Worm (Caenorhabditis elegans) whole organism, late embryonic: ENCODE data around the gene glb-11.

ENCODE experiments used
- C08G9.2 ChIP-seq: sonication (generic microtip); optimal IDR thresholded peaks from 2 replicates; lab custom pipeline; 2016; ENCODE audit warnings: mild to moderate bottlenecking, missing genetic modification characterization, moderate library complexity, missing compliant biosample characterization
- C38D4.7 ChIP-seq: fragments of 200-800 bp; sonication (Bioruptor generic); optimal IDR thresholded peaks from 2 replicates; lab custom pipeline; 2018; ENCODE audit warnings: mild to moderate bottlenecking, missing genetic modification characterization, moderate library complexity, missing compliant biosample characterization
- K09A11.1 ChIP-seq: sonication (generic microtip); optimal IDR thresholded peaks from 2 replicates; lab custom pipeline; 2017; ENCODE audit warnings: antibody characterized with exemption, mild to moderate bottlenecking, missing genetic modification characterization, missing compliant biosample characterization; ENCODE audit not compliant: insufficient read depth
- Y22D7AL.16 ChIP-seq: sonication (generic microtip); optimal IDR thresholded peaks from 2 replicates; lab custom pipeline; 2016; ENCODE audit warnings: missing genetic modification characterization, missing compliant biosample characterization
- ama-1 ChIP-seq: fragments of 150-350 bp; optimal IDR thresholded peaks from 2 replicates; lab custom pipeline; 2014
- ceh-14 ChIP-seq: sonication (generic microtip); optimal IDR thresholded peaks from 2 replicates; lab custom pipeline; 2016; ENCODE audit warnings: missing genotype, missing genetic modification characterization, missing compliant biosample characterization
- ceh-18 ChIP-seq: sonication (generic microtip); optimal IDR thresholded peaks from 2 replicates; lab custom pipeline; 2016; ENCODE audit warnings: missing genetic modification characterization, missing compliant biosample characterization
- ceh-2 ChIP-seq: sonication (generic microtip); optimal IDR thresholded peaks from 2 replicates; lab custom pipeline; 2016; ENCODE audit warnings: missing genotype, missing genetic modification characterization, missing compliant biosample characterization
- ceh-22 ChIP-seq: sonication (generic microtip); optimal IDR thresholded peaks from 2 replicates; lab custom pipeline; 2017; ENCODE audit warnings: missing biosample characterization, missing genetic modification characterization
- ceh-30 ChIP-seq: fragments of 150-350 bp; optimal IDR thresholded peaks from 2 replicates; lab custom pipeline; 2014; ENCODE audit warnings: missing biosample characterization, missing genetic modification characterization
- ceh-31 ChIP-seq: sonication (generic microtip); optimal IDR thresholded peaks from 2 replicates; lab custom pipeline; 2016; ENCODE audit warnings: missing genetic modification characterization, missing compliant biosample characterization
- ceh-48 ChIP-seq: sonication (generic microtip); optimal IDR thresholded peaks from 2 replicates; lab custom pipeline; 2016; ENCODE audit warnings: missing genetic modification characterization, inconsistent platforms, missing compliant biosample characterization
- ceh-6 ChIP-seq: fragments of 200-800 bp; sonication (Bioruptor generic); optimal IDR thresholded peaks from 2 replicates; lab custom pipeline; 2018; ENCODE audit warnings: mild to moderate bottlenecking, missing genetic modification characterization, missing compliant biosample characterization
- dve-1 ChIP-seq: sonication (generic microtip); optimal IDR thresholded peaks from 2 replicates; lab custom pipeline; 2017; ENCODE audit warnings: antibody characterized with exemption, mild to moderate bottlenecking, missing genetic modification characterization, missing compliant biosample characterization
- elt-2 ChIP-seq: sonication (generic microtip); optimal IDR thresholded peaks from 2 replicates; lab custom pipeline; 2016; ENCODE audit warnings: missing genetic modification reagents, missing genetic modification characterization, missing compliant biosample characterization
- ets-4 ChIP-seq: sonication (generic microtip); optimal IDR thresholded peaks from 2 replicates; lab custom pipeline; 2016; ENCODE audit warnings: missing genetic modification characterization, missing compliant biosample characterization
- fax-1 ChIP-seq: sonication (generic microtip); optimal IDR thresholded peaks from 2 replicates; lab custom pipeline; 2016; ENCODE audit warnings: missing genotype, missing genetic modification characterization, missing compliant biosample characterization
- fkh-6 ChIP-seq: sonication (generic microtip); optimal IDR thresholded peaks from 2 replicates; lab custom pipeline; 2016; ENCODE audit warnings: missing genetic modification characterization, missing compliant biosample characterization
- gmeb-2 ChIP-seq: sonication (generic microtip); optimal IDR thresholded peaks from 2 replicates; lab custom pipeline; 2016; ENCODE audit warnings: missing genetic modification characterization, inconsistent platforms, missing compliant biosample characterization
- hlh-8 ChIP-seq: sonication (generic microtip); optimal IDR thresholded peaks from 2 replicates; lab custom pipeline; 2016; ENCODE audit warnings: missing genotype, missing genetic modification characterization, missing compliant biosample characterization
- lim-6 ChIP-seq: sonication (generic microtip); optimal IDR thresholded peaks from 2 replicates; lab custom pipeline; 2016; ENCODE audit warnings: missing genetic modification characterization, missing compliant biosample characterization
- lin-11 ChIP-seq: fragments of 200-800 bp; sonication (Bioruptor generic); optimal IDR thresholded peaks from 2 replicates; lab custom pipeline; 2018; ENCODE audit warnings: mild to moderate bottlenecking, missing genetic modification characterization, missing compliant biosample characterization
- nhr-232 ChIP-seq: sonication (generic microtip); optimal IDR thresholded peaks from 2 replicates; lab custom pipeline; 2016; ENCODE audit warnings: missing genetic modification characterization, missing compliant biosample characterization
- pag-3 ChIP-seq: sonication (generic microtip); optimal IDR thresholded peaks from 2 replicates; lab custom pipeline; 2016; ENCODE audit warnings: missing compliant biosample characterization, missing genetic modification characterization, borderline replicate concordance
- pat-9 ChIP-seq: fragments of 200-800 bp; sonication (Bioruptor generic); optimal IDR thresholded peaks from 2 replicates; lab custom pipeline; 2018; ENCODE audit warnings: mild to moderate bottlenecking, missing genetic modification characterization, moderate library complexity, missing compliant biosample characterization
- pha-2 ChIP-seq: sonication (generic microtip); optimal IDR thresholded peaks from 2 replicates; lab custom pipeline; 2017; ENCODE audit warnings: mild to moderate bottlenecking, missing genetic modification characterization, missing compliant biosample characterization
- rnt-1 ChIP-seq: sonication (generic microtip); optimal IDR thresholded peaks from 2 replicates; lab custom pipeline; 2016; ENCODE audit warnings: missing genetic modification characterization, missing compliant biosample characterization
- sox-2 ChIP-seq: fragments of 200-800 bp; sonication (Bioruptor generic); IDR thresholded peaks from 2 replicates; pipeline ENCODE4 v1.3.6; 2022; ENCODE audit warnings: missing genetic modification reagents, missing genetic modification characterization, missing compliant biosample characterization
- syd-9 ChIP-seq: sonication (generic microtip); optimal IDR thresholded peaks from 2 replicates; lab custom pipeline; 2016; ENCODE audit warnings: mild to moderate bottlenecking, missing genetic modification characterization, moderate library complexity, missing compliant biosample characterization
- tbx-2 ChIP-seq: sonication (generic microtip); optimal IDR thresholded peaks from 2 replicates; lab custom pipeline; 2016; ENCODE audit warnings: missing genetic modification characterization, missing compliant biosample characterization
- unc-3 ChIP-seq, 2 experiments: fragments of 200-800 bp in 1 of 2; sonication (Bioruptor generic) in 1 of 2; sonication (generic microtip) in 1 of 2; conservative IDR thresholded peaks in 1 of 2; optimal IDR thresholded peaks in 1 of 2; 2 replicates each; pipeline versions ENCODE4 v1.3.6 to Lab custom; 2016 to 2022; ENCODE audit warnings: missing compliant biosample characterization in 2 of 2, missing genetic modification characterization in 2 of 2, missing genetic modification reagents in 1 of 2
- unc-42 ChIP-seq: sonication (generic microtip); optimal IDR thresholded peaks from 2 replicates; lab custom pipeline; 2016; ENCODE audit warnings: missing genotype, missing genetic modification characterization, missing compliant biosample characterization
- unc-86 ChIP-seq: sonication (generic microtip); optimal IDR thresholded peaks from 2 replicates; lab custom pipeline; 2016; ENCODE audit warnings: missing genetic modification characterization, missing compliant biosample characterization

The glb-11 gene

DNA sequence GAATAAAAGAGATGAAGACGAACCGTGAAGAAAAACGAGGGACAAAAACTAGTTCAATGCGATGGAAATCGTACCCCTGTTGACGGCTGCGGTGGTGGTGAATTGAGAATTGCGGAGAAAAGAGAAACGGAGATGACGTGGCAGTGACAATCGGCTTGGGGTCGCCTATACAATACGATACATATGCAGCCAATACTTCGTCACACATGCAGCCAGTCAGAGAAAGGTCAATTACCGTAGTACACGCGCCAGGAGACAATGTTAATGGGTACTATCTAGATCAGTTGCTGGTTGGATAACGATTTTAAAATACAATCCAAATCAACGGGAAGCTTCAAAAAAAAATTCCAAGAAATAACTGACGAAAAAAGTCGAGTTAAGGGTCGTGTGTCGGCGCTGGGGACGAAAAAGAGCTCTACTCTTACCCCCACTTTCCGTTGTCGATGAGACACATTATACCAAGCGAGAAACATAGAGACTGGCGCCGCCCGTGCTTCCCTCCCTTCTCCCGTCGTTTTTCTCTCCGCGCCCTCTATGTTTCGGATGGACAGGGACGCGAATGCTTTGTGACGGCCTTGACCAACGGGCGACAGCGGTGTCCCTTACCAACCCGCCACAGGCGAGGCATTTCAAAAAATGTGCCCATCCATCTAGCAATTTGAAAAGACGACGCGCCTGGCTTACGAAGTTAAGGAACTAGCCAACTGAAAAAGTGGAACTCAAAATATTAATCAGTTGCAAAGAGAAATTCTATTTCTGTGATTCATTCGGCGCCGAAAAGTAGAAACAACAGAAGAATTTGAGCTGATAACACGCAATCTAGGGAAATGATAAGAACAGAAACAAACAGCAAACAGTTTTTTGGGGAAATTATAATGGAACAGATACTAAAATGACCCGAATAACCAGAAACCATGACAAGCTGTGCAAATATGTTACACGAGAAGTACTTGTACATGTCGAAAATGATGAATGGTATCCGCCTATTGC, 26.9 kb upstream of the glb-11 start:
- TF ChIP-seq unc-3 (GFP tag; conservative IDR thresholded peaks at IDR 0.05; lab: Robert Waterston, UW) (no peak), unc-3 (tag; optimal IDR thresholded peaks at IDR 0.05; lab: Kevin White, UChicago) (no peak), elt-2 (tag; lab: Kevin White, UChicago) (peak; percentile 75)

DNA sequence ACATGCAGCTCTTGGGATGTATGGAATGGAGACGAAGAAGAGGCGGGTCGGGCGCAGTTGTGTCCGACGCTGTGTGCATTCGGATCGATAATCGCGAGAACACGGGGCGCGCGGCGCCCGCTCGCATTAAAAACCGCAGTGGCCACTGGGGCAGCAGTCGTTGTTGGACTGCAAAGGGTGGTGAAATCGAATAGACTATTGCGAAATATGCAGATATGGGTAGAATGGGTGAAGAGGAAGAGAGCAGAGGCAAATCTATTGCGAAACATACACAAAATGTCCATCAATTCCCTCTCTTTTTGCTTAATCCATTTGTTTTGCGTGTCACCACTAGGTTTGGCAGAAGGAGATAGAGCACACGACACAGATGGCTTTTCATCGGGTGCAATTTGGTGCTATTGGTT, 26.1 kb upstream of the glb-11 start:
- TF ChIP-seq ama-1 (lab: Kevin White, UChicago): no peak
- peak; percentile 8 for TF ChIP-seq C38D4.7
- no peak for TF ChIP-seq pag-3 (tag; lab: Kevin White, UChicago)
- no peak for TF ChIP-seq ceh-18 (tag; lab: Kevin White, UChicago)
- no peak for TF ChIP-seq unc-3 (GFP tag; conservative IDR thresholded peaks at IDR 0.05; lab: Robert Waterston, UW)
- peak; percentile 5 for TF ChIP-seq unc-3 (tag; optimal IDR thresholded peaks at IDR 0.05; lab: Kevin White, UChicago)
- TF ChIP-seq unc-86 (tag; lab: Kevin White, UChicago): no peak
- no peak for TF ChIP-seq hlh-8 (tag; lab: Kevin White, UChicago)
- TF ChIP-seq pat-9 (tag; lab: Kevin White, UChicago): no peak
- peak; percentile 36 for TF ChIP-seq ceh-48 (tag; lab: Kevin White, UChicago)
- no peak for TF ChIP-seq lim-6 (tag; lab: Kevin White, UChicago)
- TF ChIP-seq unc-42: peak; percentile 50
- peak; percentile 3 for TF ChIP-seq ceh-6 (GFP tag; lab: Kevin White, UChicago)
- peak; percentile 8 for TF ChIP-seq ceh-31
- TF ChIP-seq, all 69 proteins: peak for 6

DNA sequence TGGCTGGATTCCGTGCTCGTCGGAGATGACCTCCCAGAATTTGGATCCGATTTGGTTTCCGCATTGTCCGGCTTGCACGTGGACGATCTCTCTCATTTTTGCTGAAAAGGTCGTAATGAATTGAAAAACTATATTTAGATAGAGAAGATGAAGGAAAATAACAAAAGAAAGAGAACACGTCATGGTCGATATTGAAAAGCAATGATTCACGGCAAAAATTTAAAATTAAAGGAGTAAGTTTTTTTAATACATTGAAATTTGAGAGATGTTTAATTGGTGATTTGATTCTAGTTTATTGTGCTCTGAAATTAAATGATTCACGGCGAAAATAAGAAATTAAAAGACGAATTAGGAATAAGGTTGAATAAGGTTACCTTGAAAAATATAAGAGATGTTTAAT, 25.5 kb upstream of the glb-11 start, which contains the start of gene tbb-2:
tbb-2 (minus strand) TSS at position 101 of the 400 bp plus-strand sequence.
- no peak for TF ChIP-seq unc-86 (tag; lab: Kevin White, UChicago)
- TF ChIP-seq gmeb-2 (tag; lab: Kevin White, UChicago): no peak
- no peak for TF ChIP-seq ceh-48 (tag; lab: Kevin White, UChicago)
- no peak for TF ChIP-seq fkh-6
- TF ChIP-seq sox-2 (GFP tag; lab: Robert Waterston, UW): no peak
- TF ChIP-seq rnt-1: no peak
- no peak for TF ChIP-seq unc-42
- TF ChIP-seq pha-2 (tag; lab: Kevin White, UChicago): no peak
- no peak for TF ChIP-seq C08G9.2 (tag; lab: Kevin White, UChicago)
- TF ChIP-seq ets-4 (tag; lab: Kevin White, UChicago): no peak
- no peak for TF ChIP-seq dve-1 (tag; lab: Kevin White, UChicago)
- TF ChIP-seq C38D4.7: no peak
- TF ChIP-seq K09A11.1: no peak

DNA sequence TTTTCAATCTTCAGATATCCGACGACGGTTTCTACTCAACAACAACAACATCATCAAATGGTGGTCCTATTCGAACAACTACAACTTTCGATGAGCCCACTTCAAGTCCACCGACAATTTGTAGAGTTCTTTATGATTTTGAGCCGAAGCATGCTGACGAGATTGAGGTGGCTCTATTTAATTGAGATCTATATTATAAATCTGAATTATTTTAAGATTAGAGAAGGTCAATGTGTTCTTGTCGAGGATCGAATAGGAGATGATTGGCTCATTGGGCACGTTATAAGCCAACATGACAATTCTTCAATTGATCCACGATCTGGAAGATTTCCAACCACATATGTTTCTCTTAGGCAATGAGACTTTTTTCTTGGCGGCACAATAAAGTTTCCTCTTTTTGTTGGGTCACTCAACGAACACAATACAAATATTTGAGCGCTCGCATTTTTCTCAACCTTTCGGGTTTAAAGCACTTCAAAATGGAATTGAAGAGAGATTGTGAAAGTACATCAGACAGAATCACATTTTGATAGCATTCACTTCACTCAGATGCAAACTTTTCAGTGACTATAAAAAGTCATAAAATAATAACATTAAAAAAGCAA, 23.5 kb upstream of the glb-11 start:
- TF ChIP-seq fax-1 (tag; lab: Kevin White, UChicago) (no peak), lin-11 (tag; lab: Kevin White, UChicago) (no peak)

DNA sequence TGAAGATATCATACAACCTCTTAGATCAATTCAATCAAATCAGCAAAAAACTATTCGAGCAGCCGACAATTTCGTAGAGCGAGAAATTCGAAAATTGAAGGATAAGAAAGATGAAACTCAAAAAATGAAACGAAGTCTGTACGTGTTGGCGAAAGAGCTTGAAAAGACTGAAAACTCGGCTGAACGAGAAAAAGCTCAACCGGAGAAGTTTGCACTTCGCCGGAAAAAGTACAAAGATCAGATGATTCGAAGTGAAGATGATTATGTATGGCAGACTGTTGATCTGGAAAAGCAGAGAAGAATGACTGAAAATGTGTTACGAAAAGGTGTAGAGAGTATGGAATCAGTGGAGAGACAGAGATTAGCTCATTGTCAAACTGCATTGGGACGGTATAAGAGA, 21.1 kb upstream of the glb-11 start:
- TF ChIP-seq ceh-22 (tag; lab: Kevin White, UChicago) (no peak), ceh-18 (tag; lab: Kevin White, UChicago) (no peak), tbx-2 (no peak), ceh-31 (no peak), unc-86 (tag; lab: Kevin White, UChicago) (no peak), ceh-2 (tag; lab: Kevin White, UChicago) (no peak), Y22D7AL.16 (no peak), nhr-232 (tag; lab: Kevin White, UChicago) (no peak), ceh-30 (tag; lab: Kevin White, UChicago) (no peak), syd-9 (tag; lab: Kevin White, UChicago) (no peak), pat-9 (tag; lab: Kevin White, UChicago) (no peak), ceh-14 (tag; lab: Kevin White, UChicago) (no peak)
